Worm (Caenorhabditis elegans) whole organism, L1 larva: ENCODE results near the gene ttn-1.
A peak's percentile ranks its signal among the peaks of the same experiment; 100 is the strongest.

Source experiments
- C04F5.9 ChIP-seq: sonication (generic microtip); optimal IDR thresholded peaks from 2 replicates; lab custom pipeline; 2016; ENCODE audit warnings: missing genetic modification characterization, missing compliant biosample characterization
- C16A3.4 ChIP-seq: fragments of 150-350 bp; optimal IDR thresholded peaks from 2 replicates; lab custom pipeline; 2014; ENCODE audit warnings: missing biosample characterization, missing genetic modification characterization
- C34B4.2 ChIP-seq: sonication (generic microtip); optimal IDR thresholded peaks from 2 replicates; lab custom pipeline; 2017; ENCODE audit warnings: mild to moderate bottlenecking, missing genetic modification characterization, missing compliant biosample characterization
- Y116A8C.19 ChIP-seq: sonication (generic microtip); optimal IDR thresholded peaks from 2 replicates; lab custom pipeline; 2016; ENCODE audit warnings: missing compliant biosample characterization, missing genetic modification characterization, borderline replicate concordance
- aha-1 ChIP-seq: fragments of 150-350 bp; optimal IDR thresholded peaks from 2 replicates; lab custom pipeline; 2014; ENCODE audit warnings: missing biosample characterization, missing genetic modification characterization
- alr-1 ChIP-seq: fragments of 200-800 bp; sonication (Bioruptor generic); optimal IDR thresholded peaks from 2 replicates; lab custom pipeline; 2018; ENCODE audit warnings: borderline replicate concordance, mild to moderate bottlenecking, missing genetic modification characterization, missing compliant biosample characterization
- ceh-8 ChIP-seq: fragments of 200-800 bp; sonication (Bioruptor generic); optimal IDR thresholded peaks from 2 replicates; lab custom pipeline; 2018; ENCODE audit warnings: mild to moderate bottlenecking, missing genetic modification characterization, moderate library complexity, missing compliant biosample characterization
- ceh-88 ChIP-seq: fragments of 200-800 bp; sonication (Bioruptor generic); IDR thresholded peaks from 2 replicates; pipeline ENCODE4 v1.3.6; 2022; ENCODE audit warnings: missing genetic modification characterization, missing compliant biosample characterization
- ceh-90 ChIP-seq: sonication (generic microtip); optimal IDR thresholded peaks from 2 replicates; lab custom pipeline; 2016; ENCODE audit warnings: missing genetic modification characterization, missing compliant biosample characterization
- dpl-1 ChIP-seq, 3 experiments: fragments of 150-350 bp in 2 of 3; sonication (generic microtip) in 1 of 3; optimal IDR thresholded peaks; 2 replicates each; lab custom pipeline; 2014 to 2017; ENCODE audit warnings: missing biosample characterization in 3 of 3, missing genetic modification characterization in 3 of 3, missing genetic modification reagents in 3 of 3
- dsc-1 ChIP-seq: sonication (generic microtip); optimal IDR thresholded peaks from 2 replicates; lab custom pipeline; 2016; ENCODE audit warnings: mild to moderate bottlenecking, missing genetic modification characterization, missing compliant biosample characterization
- efl-1 ChIP-seq, 4 experiments: fragments of 150-350 bp; optimal IDR thresholded peaks in 3 of 4; peaks in 1 of 4; 1 replicate in 1 of 4; 2 replicates in 3 of 4; lab custom pipeline; 2014; ENCODE audit warnings: missing biosample characterization in 2 of 4, missing genetic modification characterization in 2 of 4, missing genetic modification reagents in 2 of 4
- efl-3 ChIP-seq: fragments of 200-800 bp; sonication (Bioruptor generic); optimal IDR thresholded peaks from 2 replicates; lab custom pipeline; 2018; ENCODE audit warnings: mild to moderate bottlenecking, missing genetic modification characterization, missing compliant biosample characterization
- egl-13 ChIP-seq: sonication (generic microtip); optimal IDR thresholded peaks from 2 replicates; lab custom pipeline; 2016; ENCODE audit warnings: missing genotype, missing genetic modification reagents, missing genetic modification characterization, missing compliant biosample characterization
- egl-27 ChIP-seq, 2 experiments: fragments of 150-350 bp in 1 of 2; sonication (generic microtip); optimal IDR thresholded peaks; 3 replicates each; lab custom pipeline; 2017 to 2018; ENCODE audit warnings: missing biosample characterization in 2 of 2, missing genetic modification characterization in 2 of 2, missing genetic modification reagents in 2 of 2
- elt-2 ChIP-seq: sonication (generic microtip); optimal IDR thresholded peaks from 2 replicates; lab custom pipeline; 2016; ENCODE audit warnings: missing genetic modification characterization, mild to moderate bottlenecking, inconsistent platforms, missing compliant biosample characterization, missing genetic modification reagents
- elt-3 ChIP-seq, 6 experiments: fragments of 150-350 bp in 1 of 6; sonication (generic microtip); optimal IDR thresholded peaks; 2 replicates each; lab custom pipeline; 2017 to 2018; ENCODE audit warnings: missing biosample characterization in 6 of 6, missing genetic modification characterization in 6 of 6, inconsistent platforms in 1 of 6
- fkh-10 ChIP-seq: sonication (generic microtip); optimal IDR thresholded peaks from 2 replicates; lab custom pipeline; 2017; ENCODE audit warnings: missing biosample characterization, missing genetic modification reagents, missing genetic modification characterization
- fkh-8 ChIP-seq: sonication (generic microtip); optimal IDR thresholded peaks from 2 replicates; lab custom pipeline; 2016; ENCODE audit warnings: mild to moderate bottlenecking, missing genetic modification characterization, missing compliant biosample characterization
- hlh-4 ChIP-seq: sonication (generic microtip); optimal IDR thresholded peaks from 2 replicates; lab custom pipeline; 2016; ENCODE audit warnings: mild to moderate bottlenecking, missing genetic modification characterization, missing compliant biosample characterization
- hpl-2 ChIP-seq: fragments of 150-350 bp; optimal IDR thresholded peaks from 2 replicates; lab custom pipeline; 2014; ENCODE audit warnings: missing biosample characterization, missing genetic modification reagents, missing genetic modification characterization
- irx-1 ChIP-seq: sonication (generic microtip); optimal IDR thresholded peaks from 2 replicates; lab custom pipeline; 2016; ENCODE audit warnings: missing genetic modification characterization, missing compliant biosample characterization
- isw-1 ChIP-seq: fragments of 200-800 bp; sonication (Bioruptor generic); IDR thresholded peaks from 2 replicates; pipeline ENCODE4 v1.3.6; 2022; ENCODE audit warnings: missing genetic modification characterization, missing compliant biosample characterization
- lin-14 ChIP-seq: fragments of 200-800 bp; sonication (Bioruptor generic); optimal IDR thresholded peaks from 2 replicates; lab custom pipeline; 2018; ENCODE audit warnings: mild to moderate bottlenecking, missing genetic modification characterization, moderate library complexity, missing compliant biosample characterization
- lin-39 ChIP-seq: fragments of 150-350 bp; optimal IDR thresholded peaks from 2 replicates; lab custom pipeline; 2014; ENCODE audit warnings: missing biosample characterization, missing genetic modification reagents, missing genetic modification characterization
- lir-3 ChIP-seq: sonication (generic microtip); optimal IDR thresholded peaks from 2 replicates; lab custom pipeline; 2016; ENCODE audit warnings: mild to moderate bottlenecking, missing genetic modification characterization, moderate library complexity, missing compliant biosample characterization; ENCODE audit not compliant: poor library complexity
- lsy-2 ChIP-seq, 2 experiments: fragments of 150-350 bp; optimal IDR thresholded peaks; 2 replicates each; lab custom pipeline; 2014; ENCODE audit warnings: missing biosample characterization in 2 of 2, missing genetic modification characterization in 2 of 2
- mab-9 ChIP-seq: fragments of 200-800 bp; sonication (Bioruptor generic); IDR thresholded peaks from 2 replicates; pipeline ENCODE4 v1.3.6; 2022; ENCODE audit warnings: missing genetic modification reagents, missing genetic modification characterization, missing compliant biosample characterization
- mep-1 ChIP-seq: fragments of 150-350 bp; optimal IDR thresholded peaks from 2 replicates; lab custom pipeline; 2014; ENCODE audit warnings: missing biosample characterization, missing genetic modification characterization
- nhr-20 ChIP-seq: sonication (generic microtip); optimal IDR thresholded peaks from 2 replicates; lab custom pipeline; 2016; ENCODE audit warnings: mild to moderate bottlenecking, missing genetic modification characterization, missing compliant biosample characterization
- nhr-237 ChIP-seq: fragments of 150-350 bp; optimal IDR thresholded peaks from 2 replicates; lab custom pipeline; 2014; ENCODE audit warnings: missing biosample characterization, missing genetic modification characterization
- nhr-28 ChIP-seq: fragments of 150-350 bp; optimal IDR thresholded peaks from 2 replicates; lab custom pipeline; 2014; ENCODE audit warnings: missing biosample characterization, missing genetic modification characterization
- nhr-47 ChIP-seq: sonication (generic microtip); optimal IDR thresholded peaks from 2 replicates; lab custom pipeline; 2016; ENCODE audit warnings: mild to moderate bottlenecking, missing genetic modification characterization, moderate library complexity, missing compliant biosample characterization
- nhr-71 ChIP-seq: sonication (generic microtip); optimal IDR thresholded peaks from 2 replicates; lab custom pipeline; 2016; ENCODE audit warnings: mild to moderate bottlenecking, missing genetic modification characterization, moderate library complexity, missing compliant biosample characterization
- nhr-76 ChIP-seq: sonication (generic microtip); optimal IDR thresholded peaks from 2 replicates; lab custom pipeline; 2017; ENCODE audit warnings: missing biosample characterization, missing genetic modification characterization
- nhr-85 ChIP-seq: sonication (generic microtip); peaks from one replicate; lab custom pipeline; 2016; ENCODE audit warnings: missing genetic modification characterization, inconsistent platforms, missing compliant biosample characterization
- nhr-90 ChIP-seq: sonication (generic microtip); optimal IDR thresholded peaks from 2 replicates; lab custom pipeline; 2016; ENCODE audit warnings: mild to moderate bottlenecking, missing genetic modification characterization, missing compliant biosample characterization; ENCODE audit not compliant: poor library complexity
- pqm-1 ChIP-seq: sonication (generic microtip); optimal IDR thresholded peaks from 3 replicates; lab custom pipeline; 2017; ENCODE audit warnings: missing biosample characterization, missing genetic modification characterization
- skn-1 ChIP-seq: fragments of 150-350 bp; optimal IDR thresholded peaks from 2 replicates; lab custom pipeline; 2014; ENCODE audit warnings: missing biosample characterization, missing genetic modification characterization
- snpc-4 ChIP-seq: fragments of 150-350 bp; optimal IDR thresholded peaks from 2 replicates; lab custom pipeline; 2014; ENCODE audit warnings: missing biosample characterization, missing genetic modification characterization
- snu-23 ChIP-seq: sonication (generic microtip); optimal IDR thresholded peaks from 2 replicates; lab custom pipeline; 2016; ENCODE audit warnings: missing genetic modification characterization, missing compliant biosample characterization
- sox-4 ChIP-seq: sonication (generic microtip); optimal IDR thresholded peaks from 2 replicates; lab custom pipeline; 2016; ENCODE audit warnings: missing genetic modification characterization, missing compliant biosample characterization
- sptf-1 ChIP-seq: fragments of 150-350 bp; optimal IDR thresholded peaks from 2 replicates; lab custom pipeline; 2014; ENCODE audit warnings: missing biosample characterization, missing genetic modification characterization
- sup-37 ChIP-seq: fragments of 200-800 bp; sonication (Bioruptor generic); optimal IDR thresholded peaks from 2 replicates; lab custom pipeline; 2018; ENCODE audit warnings: mild to moderate bottlenecking, missing genetic modification characterization, missing compliant biosample characterization
- swsn-7 ChIP-seq: sonication (generic microtip); optimal IDR thresholded peaks from 2 replicates; lab custom pipeline; 2016; ENCODE audit warnings: missing genetic modification characterization, missing compliant biosample characterization
- tbx-2 ChIP-seq: sonication (generic microtip); optimal IDR thresholded peaks from 2 replicates; lab custom pipeline; 2016; ENCODE audit warnings: missing genetic modification characterization, missing compliant biosample characterization
- unc-130 ChIP-seq: fragments of 150-350 bp; optimal IDR thresholded peaks from 2 replicates; lab custom pipeline; 2017; ENCODE audit warnings: missing biosample characterization, missing genetic modification characterization, inconsistent platforms
- unc-30 ChIP-seq: sonication (generic microtip); optimal IDR thresholded peaks from 2 replicates; lab custom pipeline; 2017; ENCODE audit warnings: missing biosample characterization, missing genetic modification characterization
- unc-62 ChIP-seq: fragments of 150-350 bp; optimal IDR thresholded peaks from 2 replicates; lab custom pipeline; 2014; ENCODE audit warnings: missing biosample characterization, missing genetic modification reagents, missing genetic modification characterization
- zag-1 ChIP-seq: fragments of 150-350 bp; optimal IDR thresholded peaks from 2 replicates; lab custom pipeline; 2014; ENCODE audit warnings: missing biosample characterization, missing genetic modification characterization
- zip-4 ChIP-seq: fragments of 200-800 bp; sonication (Bioruptor generic); optimal IDR thresholded peaks from 2 replicates; lab custom pipeline; 2018; ENCODE audit warnings: mild to moderate bottlenecking, missing genetic modification characterization, moderate library complexity, missing compliant biosample characterization

ttn-1 gene

DNA sequence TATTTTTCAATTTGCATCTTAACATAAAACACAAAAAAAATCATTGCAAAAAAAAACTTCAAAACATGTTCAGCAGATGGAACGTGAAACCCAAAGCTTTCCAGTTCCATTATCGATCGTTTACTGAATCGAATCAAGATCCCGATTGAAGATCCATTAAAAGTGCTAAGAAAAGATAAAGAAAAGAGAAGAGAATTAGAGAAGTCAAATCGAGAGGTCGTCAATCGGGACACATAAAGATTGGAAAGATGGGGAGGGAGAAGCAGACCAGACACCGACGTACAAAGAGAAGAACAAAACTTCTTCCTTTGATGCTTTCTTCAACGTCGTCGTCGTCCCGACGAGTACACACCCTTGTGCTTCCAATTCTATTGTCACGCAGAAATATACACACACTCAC lies 30.5 kb upstream of the ttn-1 start (continued):
- TF ChIP-seq egl-13 (tag; lab: Kevin White, UChicago) (no peak), lir-3 (tag; lab: Kevin White, UChicago) (no peak)

DNA sequence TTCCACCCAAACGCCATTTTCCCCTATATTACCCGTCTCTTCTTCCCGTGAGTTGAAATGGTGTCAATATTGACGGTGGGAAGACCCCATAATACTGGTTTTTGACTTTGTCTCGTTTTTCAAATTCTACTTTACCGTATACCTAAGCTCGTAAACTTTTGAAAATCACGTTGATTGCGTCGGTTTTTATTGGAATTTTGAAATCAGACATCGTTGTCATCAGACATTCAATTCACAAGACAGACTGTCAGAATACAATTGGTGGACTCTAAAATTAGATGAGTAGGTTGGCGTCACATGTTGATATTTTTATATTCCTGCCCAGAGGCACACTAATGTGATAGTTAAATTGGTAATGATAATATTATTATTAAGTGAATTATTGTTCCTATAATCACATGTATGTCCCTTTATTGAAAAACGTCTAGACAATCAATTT lies 29.5 kb upstream of the ttn-1 start:
- TF ChIP-seq elt-2 (tag; lab: Kevin White, UChicago) (no peak), nhr-237 (tag; lab: Kevin White, UChicago) (no peak), snu-23 (GFP tag; lab: Kevin White, UChicago) (peak; percentile 36), unc-62 (GFP tag; lab: Kevin White, UChicago) (no peak), isw-1 (no peak), ceh-8 (GFP tag; lab: Kevin White, UChicago) (peak; percentile 76), nhr-47 (tag; lab: Kevin White, UChicago) (peak; percentile 6), tbx-2 (tag; lab: Kevin White, UChicago) (no peak), lsy-2 (tag; optimal IDR thresholded peaks at IDR 0.05; lab: Kevin White, UChicago) (peak in 1 of 2 experiments; percentile 75), dsc-1 (tag; lab: Kevin White, UChicago) (no peak), dpl-1 (GFP tag; optimal IDR thresholded peaks at IDR 0.05; lab: Kevin White, UChicago) (no peak), aha-1 (tag; lab: Kevin White, UChicago) (no peak), elt-3 (tag; optimal IDR thresholded peaks at IDR 0.05; lab: Kevin White, UChicago) (peak in 2 of 6 experiments; percentile 21 to 31), alr-1 (tag; lab: Kevin White, UChicago) (no peak), nhr-90 (tag; lab: Kevin White, UChicago) (peak; percentile 34), swsn-7 (no peak), snpc-4 (no peak), sptf-1 (no peak), hlh-4 (tag; lab: Kevin White, UChicago) (no peak), C04F5.9 (tag; lab: Kevin White, UChicago) (no peak), zag-1 (tag; lab: Kevin White, UChicago) (no peak), Y116A8C.19 (tag; lab: Kevin White, UChicago) (no peak), skn-1 (tag; lab: Kevin White, UChicago) (peak; percentile 34), unc-30 (no peak), C34B4.2 (no peak), zip-4 (GFP tag; lab: Kevin White, UChicago) (no peak), nhr-71 (tag; lab: Kevin White, UChicago) (peak; percentile 73), mab-9 (GFP tag; lab: Robert Waterston, UW) (no peak), lin-14 (peak; percentile 52), irx-1 (tag; lab: Kevin White, UChicago) (no peak), nhr-20 (tag; lab: Kevin White, UChicago) (peak; percentile 58), fkh-10 (GFP tag; lab: Kevin White, UChicago) (no peak), nhr-28 (tag; lab: Kevin White, UChicago) (no peak), lin-39 (no peak), efl-3 (GFP tag; lab: Kevin White, UChicago) (no peak), egl-13 (tag; lab: Kevin White, UChicago) (no peak), unc-130 (no peak), fkh-8 (tag; lab: Kevin White, UChicago) (no peak), egl-27 (tag; optimal IDR thresholded peaks at IDR 0.05; lab: Kevin White, UChicago) (no peak), sox-4 (tag; lab: Kevin White, UChicago) (no peak), ceh-88 (GFP tag; lab: Robert Waterston, UW) (no peak), nhr-85 (tag; lab: Kevin White, UChicago) (peak; percentile 86), C16A3.4 (tag; lab: Kevin White, UChicago) (no peak), sup-37 (GFP tag; lab: Kevin White, UChicago) (no peak), pqm-1 (no peak), ceh-90 (tag; lab: Kevin White, UChicago) (no peak), hpl-2 (GFP tag; lab: Kevin White, UChicago) (no peak), nhr-76 (tag; lab: Kevin White, UChicago) (no peak), mep-1 (tag; lab: Kevin White, UChicago) (peak; percentile 39), efl-1 (optimal IDR thresholded peaks at IDR 0.05; lab: Kevin White, UChicago) (no peak), efl-1 (GFP tag; optimal IDR thresholded peaks at IDR 0.05 in 1 of 2; lab: Kevin White, UChicago) (no peak)
